Fruit fly (Drosophila melanogaster) whole organism, wandering third instar larva: ENCODE measurements around the gene GAA1.

Experiments used
- CG32264 ChIP-seq: fragments of 200-800 bp; sonication (Bioruptor generic); optimal IDR thresholded peaks from 2 replicates; lab custom pipeline; 2016; ENCODE audit warnings: missing biosample characterization, missing genetic modification characterization
- CG9705 ChIP-seq: fragments of 200-800 bp; sonication (Bioruptor generic); optimal IDR thresholded peaks from 2 replicates; lab custom pipeline; 2018; ENCODE audit warnings: missing biosample characterization, mild to moderate bottlenecking, missing genetic modification characterization
- CrebA ChIP-seq: fragments of 200-800 bp; sonication (Bioruptor generic); optimal IDR thresholded peaks from 2 replicates; lab custom pipeline; 2016; ENCODE audit warnings: missing biosample characterization, mild to moderate bottlenecking, missing genetic modification characterization, borderline replicate concordance
- Dfd ChIP-seq: fragments of >200 bp; optimal IDR thresholded peaks from 2 replicates; lab custom pipeline; 2017; ENCODE audit warnings: missing biosample characterization, missing genetic modification characterization
- Jra ChIP-seq: sonication (Bioruptor generic); optimal IDR thresholded peaks from 2 replicates; lab custom pipeline; 2016; ENCODE audit warnings: missing biosample characterization, missing genetic modification characterization
- OdsH ChIP-seq: fragments of 200-800 bp; sonication (Bioruptor generic); optimal IDR thresholded peaks from 2 replicates; lab custom pipeline; 2016; ENCODE audit warnings: missing biosample characterization, mild to moderate bottlenecking, missing genetic modification characterization
- h ChIP-seq: fragments of 200-800 bp; sonication (Bioruptor generic); optimal IDR thresholded peaks from 3 replicates; lab custom pipeline; 2016; ENCODE audit warnings: missing biosample characterization, mild to moderate bottlenecking, missing genetic modification characterization
- woc ChIP-seq: sonication (Bioruptor generic); optimal IDR thresholded peaks from 2 replicates; lab custom pipeline; 2016; ENCODE audit warnings: missing biosample characterization, mild to moderate bottlenecking, missing genetic modification characterization

dm6 chrX:5847544-5847943 is 25.6 kb downstream of the GAA1 start:
- TF ChIP-seq CG9705 (GFP tag; lab: Kevin White, UChicago) = no peak
- no peak for TF ChIP-seq Jra (GFP tag; lab: Kevin White, UChicago)
- TF ChIP-seq CG32264 = no peak
- TF ChIP-seq Dfd (GFP tag; lab: Kevin White, UChicago) = no peak
- no peak for TF ChIP-seq OdsH (GFP tag; lab: Kevin White, UChicago)
- TF ChIP-seq CrebA = no peak
- no peak for TF ChIP-seq woc (GFP tag; lab: Kevin White, UChicago)
- no peak for TF ChIP-seq h (GFP tag; lab: Kevin White, UChicago)
